Worm (Caenorhabditis elegans): ENCODE data around the gene daf-42.

daf-42 gene

ce11 chrIV:7319931-7320435 is 26.7 kb downstream of the daf-42 start:
- TF ChIP-seq nhr-77 (tag; optimal IDR thresholded peaks at IDR 0.05) (peak; percentile 4), ceh-16 (tag; optimal IDR thresholded peaks at IDR 0.05) (peak; percentile 59), peb-1 (tag; optimal IDR thresholded peaks at IDR 0.05) (no peak), lin-11 (tag; optimal IDR thresholded peaks at IDR 0.05) (peak; percentile 2), dmd-4 (tag; optimal IDR thresholded peaks at IDR 0.05) (no peak), snpc-4 (tag; optimal IDR thresholded peaks at IDR 0.05) (peak; percentile 31), sma-3 (GFP tag; optimal IDR thresholded peaks at IDR 0.05) (peak; percentile 82), lin-13 (GFP tag; optimal IDR thresholded peaks at IDR 0.05) (peak; percentile 71), egl-27 (tag; optimal IDR thresholded peaks at IDR 0.05) (peak; percentile 85), C34F6.9 (tag; optimal IDR thresholded peaks at IDR 0.05) (peak; percentile 91), Y55F3AM.14 (GFP tag; optimal IDR thresholded peaks at IDR 0.05) (peak; percentile 67), F13H6.1 (tag; optimal IDR thresholded peaks at IDR 0.05) (peak; percentile 97), fos-1 (tag; optimal IDR thresholded peaks at IDR 0.05) (peak; percentile 95), crh-2 (tag; optimal IDR thresholded peaks at IDR 0.05) (peak; percentile 83), blmp-1 (tag; optimal IDR thresholded peaks at IDR 0.05; ENCODE audit: insufficient read depth) (peak; percentile 28), nhr-129 (tag; optimal IDR thresholded peaks at IDR 0.05) (peak; percentile 75), ztf-4 (tag; optimal IDR thresholded peaks at IDR 0.05) (peak; percentile 62), nhr-11 (tag; optimal IDR thresholded peaks at IDR 0.05) (no peak), nhr-21 (tag; optimal IDR thresholded peaks at IDR 0.05) (peak; percentile 78), ama-1 (optimal IDR thresholded peaks at IDR 0.05) (no peak), mdl-1 (tag; optimal IDR thresholded peaks at IDR 0.05) (peak; percentile 89 to 93), sem-4 (tag; optimal IDR thresholded peaks at IDR 0.05) (peak; percentile 79), unc-62 (GFP tag; optimal IDR thresholded peaks at IDR 0.05) (peak; percentile 60), ztf-1 (GFP tag; conservative IDR thresholded peaks at IDR 0.05) (no peak), elt-3 (tag; optimal IDR thresholded peaks at IDR 0.05) (no peak), nhr-237 (tag; optimal IDR thresholded peaks at IDR 0.05) (no peak), unc-55 (GFP tag; optimal IDR thresholded peaks at IDR 0.05) (peak; percentile 62), ZK546.5 (tag; optimal IDR thresholded peaks at IDR 0.05) (peak; percentile 21), skn-1 (tag; optimal IDR thresholded peaks at IDR 0.05) (no peak), gmeb-1 (tag; optimal IDR thresholded peaks at IDR 0.05) (peak; percentile 57), nhr-25 (tag; optimal IDR thresholded peaks at IDR 0.05) (no peak), lsy-2 (tag; optimal IDR thresholded peaks at IDR 0.05) (peak; percentile 21 to 82), mab-5 (tag; optimal IDR thresholded peaks at IDR 0.05) (peak; percentile 84), sma-9 (GFP tag; optimal IDR thresholded peaks at IDR 0.05) (peak; percentile 89), sma-9 (tag; optimal IDR thresholded peaks at IDR 0.05) (no peak), mbf-1 (tag; optimal IDR thresholded peaks at IDR 0.05) (no peak), nhr-10 (tag; optimal IDR thresholded peaks at IDR 0.05) (no peak), zag-1 (tag; optimal IDR thresholded peaks at IDR 0.05) (peak; percentile 38), nhr-6 (tag; optimal IDR thresholded peaks at IDR 0.05) (peak; percentile 53)

DNA sequence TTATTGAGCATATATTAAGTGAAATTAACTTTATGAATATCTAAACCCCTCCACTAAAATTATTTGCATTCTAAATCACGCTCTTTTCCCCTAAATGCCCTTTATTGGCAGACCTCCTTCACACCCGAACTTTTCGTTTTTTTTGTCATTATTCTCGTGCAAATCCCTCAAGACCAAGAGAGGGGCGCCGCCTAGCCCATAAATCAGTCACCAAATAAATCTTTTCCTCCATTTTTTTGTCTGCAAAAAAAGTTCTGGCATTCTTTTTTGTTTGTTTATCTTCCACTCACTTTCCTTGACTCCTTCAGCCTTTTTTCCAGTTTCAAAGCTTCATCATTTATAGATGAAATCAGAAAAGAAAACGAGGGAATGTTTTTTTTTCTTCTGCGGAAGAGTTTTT is 27.8 kb downstream of the daf-42 start:
- no peak for TF ChIP-seq aly-2 (tag; optimal IDR thresholded peaks at IDR 0.05)
- no peak for TF ChIP-seq gmeb-1 (tag; optimal IDR thresholded peaks at IDR 0.05)
- peak in 1 of 2 experiments; percentile 6 for TF ChIP-seq mdl-1 (tag; optimal IDR thresholded peaks at IDR 0.05)
- TF ChIP-seq mab-5 (tag; optimal IDR thresholded peaks at IDR 0.05): peak; percentile 73
- TF ChIP-seq ztf-4 (tag; optimal IDR thresholded peaks at IDR 0.05): no peak
- no peak for TF ChIP-seq ztf-1 (GFP tag; conservative IDR thresholded peaks at IDR 0.05)
- TF ChIP-seq nhr-10 (tag; optimal IDR thresholded peaks at IDR 0.05): no peak
- no peak for TF ChIP-seq nhr-129 (tag; optimal IDR thresholded peaks at IDR 0.05)
- TF ChIP-seq sem-4 (tag; optimal IDR thresholded peaks at IDR 0.05): no peak
- no peak for TF ChIP-seq nhr-23 (tag; optimal IDR thresholded peaks at IDR 0.05)
- no peak for TF ChIP-seq mbf-1 (tag; optimal IDR thresholded peaks at IDR 0.05)
- TF ChIP-seq crh-2 (tag; optimal IDR thresholded peaks at IDR 0.05): no peak
- TF ChIP-seq lsy-2 (tag; optimal IDR thresholded peaks at IDR 0.05): peak in 1 of 2 experiments; percentile 14
- TF ChIP-seq nhr-12 (tag; optimal IDR thresholded peaks at IDR 0.05): no peak
- TF ChIP-seq sma-9 (GFP tag; optimal IDR thresholded peaks at IDR 0.05): peak; percentile 21
- TF ChIP-seq sma-9 (tag; optimal IDR thresholded peaks at IDR 0.05): no peak
- no peak for TF ChIP-seq unc-55 (GFP tag; optimal IDR thresholded peaks at IDR 0.05)
- TF ChIP-seq egl-27 (tag; optimal IDR thresholded peaks at IDR 0.05): no peak
